Fruit fly (Drosophila melanogaster) whole organism, embryonic: Measurements from ENCODE around the gene sea.
A peak's percentile ranks its signal among the peaks of the same experiment; 100 is the strongest.

Source experiments
- Adf1 ChIP-seq: fragments of 200-800 bp; sonication (Bioruptor generic); IDR thresholded peaks from 2 replicates; pipeline ENCODE4 v1.3.6; 2022; ENCODE audit warnings: missing biosample characterization, missing genetic modification characterization
- B-H2 ChIP-seq: fragments of 200-800 bp; sonication (Bioruptor generic); optimal IDR thresholded peaks from 2 replicates; lab custom pipeline; 2018; ENCODE audit warnings: missing biosample characterization, mild to moderate bottlenecking, missing genetic modification characterization
- BEAF-32 ChIP-seq: fragments of 200-800 bp; sonication (Bioruptor generic); optimal IDR thresholded peaks from 3 replicates; lab custom pipeline; 2017; ENCODE audit warnings: missing biosample characterization, missing genetic modification characterization, mild to moderate bottlenecking, moderate library complexity, missing genetic modification reagents
- Bteb2 ChIP-seq: fragments of 200-800 bp; sonication (Bioruptor generic); optimal IDR thresholded peaks from 2 replicates; lab custom pipeline; 2016; ENCODE audit warnings: missing biosample characterization, missing genetic modification characterization
- CG10979 ChIP-seq: fragments of 200-800 bp; sonication (Bioruptor generic); optimal IDR thresholded peaks from 2 replicates; lab custom pipeline; 2018; ENCODE audit warnings: missing biosample characterization, mild to moderate bottlenecking, missing genetic modification characterization, moderate library complexity
- CG11093 ChIP-seq: fragments of 200-800 bp; sonication (Bioruptor generic); IDR thresholded peaks from 3 replicates; pipeline ENCODE4 v1.3.6; 2022; ENCODE audit warnings: missing biosample characterization, missing genetic modification characterization
- CG11456 ChIP-seq: fragments of 200-800 bp; sonication (Bioruptor generic); IDR thresholded peaks from 3 replicates; pipeline ENCODE4 v1.3.6; 2022; ENCODE audit warnings: missing biosample characterization, missing genetic modification characterization
- CG13894 ChIP-seq: fragments of 200-800 bp; sonication (Bioruptor generic); optimal IDR thresholded peaks from 3 replicates; lab custom pipeline; 2018; ENCODE audit warnings: missing biosample characterization, mild to moderate bottlenecking, missing genetic modification characterization, moderate library complexity
- CG15073 ChIP-seq: fragments of 200-800 bp; sonication (Bioruptor generic); optimal IDR thresholded peaks from 2 replicates; lab custom pipeline; 2016; ENCODE audit warnings: missing biosample characterization, missing genetic modification characterization
- CG1602 ChIP-seq: fragments of 200-800 bp; sonication (Bioruptor generic); optimal IDR thresholded peaks from 3 replicates; lab custom pipeline; 2016; ENCODE audit warnings: missing biosample characterization, missing genetic modification characterization
- CG16779 ChIP-seq: fragments of 200-800 bp; sonication (Bioruptor generic); IDR thresholded peaks from 2 replicates; pipeline ENCODE4 v1.3.6; 2022; ENCODE audit warnings: missing biosample characterization, missing genetic modification characterization
- CG31224 ChIP-seq: fragments of 200-800 bp; sonication (Bioruptor generic); IDR thresholded peaks from 2 replicates; pipeline ENCODE4 v1.3.6; 2022; ENCODE audit warnings: missing biosample characterization, missing genetic modification characterization
- CG32767 ChIP-seq: fragments of 200-800 bp; sonication (Bioruptor generic); IDR thresholded peaks from 2 replicates; pipeline ENCODE4 v1.3.6; 2022; ENCODE audit warnings: missing biosample characterization, missing genetic modification characterization
- CG5245 ChIP-seq: fragments of 200-800 bp; sonication (Bioruptor generic); optimal IDR thresholded peaks from 3 replicates; lab custom pipeline; 2016; ENCODE audit warnings: missing biosample characterization, missing genetic modification characterization
- CG7271 ChIP-seq: fragments of 200-800 bp; sonication (Bioruptor generic); optimal IDR thresholded peaks from 2 replicates; lab custom pipeline; 2018; ENCODE audit warnings: missing biosample characterization, mild to moderate bottlenecking, missing genetic modification characterization, moderate library complexity
- CG7745 ChIP-seq: fragments of 200-800 bp; sonication (Bioruptor generic); optimal IDR thresholded peaks from 2 replicates; lab custom pipeline; 2018; ENCODE audit warnings: missing biosample characterization, mild to moderate bottlenecking, missing genetic modification characterization, moderate library complexity
- CG7786 ChIP-seq: fragments of 200-800 bp; sonication (Bioruptor generic); optimal IDR thresholded peaks from 2 replicates; lab custom pipeline; 2016; ENCODE audit warnings: missing biosample characterization, missing genetic modification characterization
- CG7839 ChIP-seq: fragments of 200-800 bp; sonication (Bioruptor generic); optimal IDR thresholded peaks from 3 replicates; lab custom pipeline; 2018; ENCODE audit warnings: missing biosample characterization, mild to moderate bottlenecking, missing genetic modification characterization, moderate library complexity
- CG7928 ChIP-seq: fragments of 200-800 bp; sonication (Bioruptor generic); optimal IDR thresholded peaks from 2 replicates; lab custom pipeline; 2017; ENCODE audit warnings: missing biosample characterization, mild to moderate bottlenecking, missing genetic modification characterization
- CG8281 ChIP-seq: fragments of 200-800 bp; sonication (Bioruptor generic); optimal IDR thresholded peaks from 2 replicates; lab custom pipeline; 2018; ENCODE audit warnings: missing biosample characterization, mild to moderate bottlenecking, missing genetic modification characterization, moderate library complexity
- CG8290 ChIP-seq, 3 experiments: fragments of 200-800 bp; sonication (Bioruptor generic); optimal IDR thresholded peaks; 2 replicates each; lab custom pipeline; 2016 to 2019; ENCODE audit warnings: missing biosample characterization in 3 of 3, missing genetic modification characterization in 3 of 3, mild to moderate bottlenecking in 2 of 3, moderate library complexity in 1 of 3
- CG8478 ChIP-seq: fragments of >200 bp; optimal IDR thresholded peaks from 2 replicates; lab custom pipeline; 2018
- CG8944 ChIP-seq: fragments of 200-800 bp; sonication (Bioruptor generic); optimal IDR thresholded peaks from 3 replicates; lab custom pipeline; 2016; ENCODE audit warnings: missing biosample characterization, missing genetic modification characterization
- Doc3 ChIP-seq: fragments of 200-800 bp; sonication (Bioruptor generic); IDR thresholded peaks from 3 replicates; pipeline ENCODE4 v1.3.6; 2022; ENCODE audit warnings: missing biosample characterization, missing genetic modification characterization; ENCODE audit not compliant: partially characterized antibody
- Drgx ChIP-seq: fragments of 200-800 bp; sonication (Bioruptor generic); IDR thresholded peaks from 2 replicates; pipeline ENCODE4 v1.3.6; 2022; ENCODE audit warnings: missing biosample characterization, missing genetic modification characterization
- H2.0 ChIP-seq: fragments of 200-800 bp; sonication (Bioruptor generic); IDR thresholded peaks from 2 replicates; pipeline ENCODE4 v1.3.6; 2022; ENCODE audit warnings: missing biosample characterization, missing genetic modification characterization
- HmgD ChIP-seq: fragments of 200-800 bp; sonication (Bioruptor generic); optimal IDR thresholded peaks from 3 replicates; lab custom pipeline; 2016; ENCODE audit warnings: missing biosample characterization, missing genetic modification characterization
- Hr39 ChIP-seq: fragments of >200 bp; optimal IDR thresholded peaks from 2 replicates; lab custom pipeline; 2017
- Mrtf ChIP-seq: fragments of 200-800 bp; sonication (Bioruptor generic); IDR thresholded peaks from 3 replicates; pipeline ENCODE4 v1.3.6; 2022; ENCODE audit warnings: missing biosample characterization, missing genetic modification characterization
- Optix ChIP-seq: fragments of 200-800 bp; sonication (Bioruptor generic); IDR thresholded peaks from 3 replicates; pipeline ENCODE4 v1.3.6; 2022; ENCODE audit warnings: missing biosample characterization, missing genetic modification characterization
- Poxn ChIP-seq: fragments of 200-800 bp; sonication (Bioruptor generic); IDR thresholded peaks from 2 replicates; pipeline ENCODE4 v1.3.6; 2022; ENCODE audit warnings: missing biosample characterization, missing genetic modification characterization
- TFAM ChIP-seq: fragments of 200-800 bp; sonication (Bioruptor generic); optimal IDR thresholded peaks from 2 replicates; lab custom pipeline; 2017; ENCODE audit warnings: missing biosample characterization, missing genetic modification characterization, inconsistent platforms
- Xbp1 ChIP-seq: fragments of 200-800 bp; sonication (Bioruptor generic); optimal IDR thresholded peaks from 3 replicates; lab custom pipeline; 2016; ENCODE audit warnings: missing biosample characterization, mild to moderate bottlenecking, missing genetic modification characterization
- ash1 ChIP-seq: fragments of 200-800 bp; sonication (Bioruptor generic); optimal IDR thresholded peaks from 2 replicates; lab custom pipeline; 2018; ENCODE audit warnings: missing biosample characterization, mild to moderate bottlenecking, missing genetic modification characterization
- croc ChIP-seq: fragments of 200-800 bp; sonication (Bioruptor generic); conservative IDR thresholded peaks from 3 replicates; pipeline ENCODE4 v1.3.6; 2022; ENCODE audit warnings: missing biosample characterization, missing genetic modification characterization
- danr ChIP-seq: fragments of 200-800 bp; sonication (Bioruptor generic); IDR thresholded peaks from 2 replicates; pipeline ENCODE4 v1.3.6; 2022; ENCODE audit warnings: missing biosample characterization, missing genetic modification characterization
- emc ChIP-seq: fragments of 200-800 bp; sonication (Bioruptor generic); optimal IDR thresholded peaks from 2 replicates; lab custom pipeline; 2016; ENCODE audit warnings: missing biosample characterization, missing genetic modification characterization
- en ChIP-seq: fragments of 200-800 bp; sonication (Bioruptor generic); optimal IDR thresholded peaks from 2 replicates; lab custom pipeline; 2016; ENCODE audit warnings: missing biosample characterization, missing genetic modification characterization
- gsb-n ChIP-seq: fragments of 200-800 bp; sonication (Bioruptor generic); optimal IDR thresholded peaks from 3 replicates; lab custom pipeline; 2018; ENCODE audit warnings: missing biosample characterization, mild to moderate bottlenecking, missing genetic modification characterization
- gt ChIP-seq: fragments of 200-800 bp; sonication (Bioruptor generic); IDR thresholded peaks from 2 replicates; pipeline ENCODE4 v1.3.6; 2022; ENCODE audit warnings: missing biosample characterization, missing genetic modification characterization
- lmd ChIP-seq: fragments of 200-800 bp; sonication (Bioruptor generic); IDR thresholded peaks from 2 replicates; pipeline ENCODE4 v1.3.6; 2022; ENCODE audit warnings: missing biosample characterization, missing genetic modification characterization
- mam ChIP-seq: fragments of 200-800 bp; sonication (Bioruptor generic); optimal IDR thresholded peaks from 3 replicates; lab custom pipeline; 2016; ENCODE audit warnings: missing biosample characterization, missing genetic modification characterization
- mld ChIP-seq: fragments of 200-800 bp; sonication (Bioruptor generic); IDR thresholded peaks from 3 replicates; pipeline ENCODE4 v1.3.6; 2022; ENCODE audit warnings: missing biosample characterization, missing genetic modification characterization; ENCODE audit not compliant: partially characterized antibody
- nerfin-1 ChIP-seq: fragments of 200-800 bp; sonication (Bioruptor generic); optimal IDR thresholded peaks from 3 replicates; lab custom pipeline; 2019; ENCODE audit warnings: missing biosample characterization, mild to moderate bottlenecking, missing genetic modification characterization, moderate library complexity
- oc ChIP-seq: fragments of 200-800 bp; sonication (Bioruptor generic); optimal IDR thresholded peaks from 2 replicates; lab custom pipeline; 2018; ENCODE audit warnings: missing biosample characterization, mild to moderate bottlenecking, missing genetic modification characterization, moderate library complexity
- pan ChIP-seq, 4 experiments: fragments of >200 bp in 3 of 4; fragments of 200-800 bp in 1 of 4; sonication (Bioruptor generic) in 1 of 4; optimal IDR thresholded peaks in 3 of 4; IDR thresholded peaks in 1 of 4; 2 replicates each; pipeline versions ENCODE4 v1.3.6 to Lab custom; 2017 to 2022; ENCODE audit warnings: missing biosample characterization in 2 of 4, missing genetic modification characterization in 2 of 4, mixed read lengths in 1 of 4
- pb ChIP-seq: fragments of 200-800 bp; sonication (Bioruptor generic); optimal IDR thresholded peaks from 3 replicates; lab custom pipeline; 2016; ENCODE audit warnings: missing biosample characterization, missing genetic modification characterization
- prd ChIP-seq, 3 experiments: fragments of >200 bp in 2 of 3; fragments of 200-800 bp in 1 of 3; sonication (Bioruptor generic) in 1 of 3; optimal IDR thresholded peaks in 2 of 3; IDR thresholded peaks in 1 of 3; 2 replicates in 2 of 3; 3 replicates in 1 of 3; pipeline versions ENCODE4 v1.3.6 to Lab custom; 2017 to 2022; ENCODE audit warnings: missing biosample characterization in 1 of 3, missing genetic modification characterization in 1 of 3
- sna ChIP-seq: fragments of 200-800 bp; sonication (Bioruptor generic); IDR thresholded peaks from 2 replicates; pipeline ENCODE4 v1.3.6; 2022; ENCODE audit warnings: missing biosample characterization, missing genetic modification characterization; ENCODE audit not compliant: partially characterized antibody
- ssp ChIP-seq: fragments of 200-800 bp; sonication (Bioruptor generic); IDR thresholded peaks from 2 replicates; pipeline ENCODE4 v1.3.6; 2022; ENCODE audit warnings: missing biosample characterization, missing genetic modification characterization

sea gene

dm6 chr3R:11557492-11557965 lies 9.3 kb downstream of the sea start, which contains the start of gene CG10898 (continued):
- peak; percentile 49; the same call in 1 of the 3 replicates for TF ChIP-seq CG11093 (GFP tag; lab: Robert Waterston, UW)
- TF ChIP-seq CG31224 (GFP tag; lab: Robert Waterston, UW): peak; percentile 81
- TF ChIP-seq pan (optimal IDR thresholded peaks at IDR 0.05; lab: Kevin White, UChicago): no peak
- peak in 1 of 2 experiments; percentile 91 for TF ChIP-seq pan (GFP tag; optimal IDR thresholded peaks at IDR 0.05 in 1 of 2, IDR thresholded peaks at IDR 0.05 in 1 of 2)
- peak; percentile 73 for TF ChIP-seq Drgx (GFP tag; lab: Robert Waterston, UW)
- no peak for TF ChIP-seq mld (GFP tag; lab: Robert Waterston, UW)
- peak; percentile 77 for TF ChIP-seq CG13894 (tag; lab: Kevin White, UChicago)
- peak; percentile 63 for TF ChIP-seq croc
- TF ChIP-seq B-H2 (GFP tag; lab: Kevin White, UChicago): peak; percentile 68
- TF ChIP-seq emc (GFP tag; lab: Kevin White, UChicago): peak; percentile 46
- TF ChIP-seq BEAF-32 (GFP tag; lab: Kevin White, UChicago): peak; percentile 53
- no peak for TF ChIP-seq ash1
- TF ChIP-seq gsb-n: peak; percentile 77
- TF ChIP-seq TFAM (GFP tag; lab: Kevin White, UChicago): peak; percentile 33
- TF ChIP-seq Adf1: peak; percentile 43
- no peak for TF ChIP-seq CG8478
- peak; percentile 79; the same call in 2 of the 3 replicates for TF ChIP-seq Mrtf (GFP tag; lab: Robert Waterston, UW)
- peak; percentile 48 for TF ChIP-seq CG15073 (GFP tag; lab: Kevin White, UChicago)
- TF ChIP-seq CG7786 (GFP tag; lab: Kevin White, UChicago): peak; percentile 83
- peak; percentile 92 for TF ChIP-seq Xbp1 (GFP tag; lab: Kevin White, UChicago)
- peak; percentile 25 for TF ChIP-seq CG7271 (tag; lab: Kevin White, UChicago)
- peak; percentile 73 for TF ChIP-seq Optix (GFP tag; lab: Robert Waterston, UW)
- peak; percentile 88 for TF ChIP-seq H2.0 (GFP tag; lab: Robert Waterston, UW)
- peak; percentile 11; the same call in 1 of the 2 replicates for TF ChIP-seq sna (GFP tag; lab: Robert Waterston, UW)
- TF ChIP-seq CG8290 (GFP tag; optimal IDR thresholded peaks at IDR 0.05; lab: Kevin White, UChicago): peak; percentile 89
- peak in 1 of 2 experiments; percentile 89 for TF ChIP-seq CG8290 (tag; optimal IDR thresholded peaks at IDR 0.05; lab: Kevin White, UChicago)
- peak; percentile 86 for TF ChIP-seq Bteb2 (GFP tag; lab: Kevin White, UChicago)
- TF ChIP-seq CG7839: peak; percentile 75
- peak; percentile 70 for TF ChIP-seq gt
- peak; percentile 32 for TF ChIP-seq CG7928 (GFP tag; lab: Kevin White, UChicago)
- TF ChIP-seq prd (optimal IDR thresholded peaks at IDR 0.05; lab: Kevin White, UChicago): no peak
- TF ChIP-seq prd (GFP tag; IDR thresholded peaks at IDR 0.05; lab: Robert Waterston, UW): peak; percentile 89
- peak; percentile 96 for TF ChIP-seq nerfin-1 (tag; lab: Kevin White, UChicago)
- TF ChIP-seq oc (tag; lab: Kevin White, UChicago): peak; percentile 50
- peak; percentile 17 for TF ChIP-seq CG8281 (tag; lab: Kevin White, UChicago)
- peak; percentile 75 for TF ChIP-seq CG32767 (GFP tag; lab: Robert Waterston, UW)
- peak; percentile 87 for TF ChIP-seq CG8944
- TF ChIP-seq en (GFP tag; lab: Kevin White, UChicago): peak; percentile 75
- TF ChIP-seq CG7745 (tag; lab: Kevin White, UChicago): no peak
- TF ChIP-seq Doc3 (GFP tag; lab: Robert Waterston, UW): no peak
- TF ChIP-seq mam (GFP tag; lab: Kevin White, UChicago): peak; percentile 90
- peak; percentile 74 for TF ChIP-seq CG1602 (GFP tag; lab: Kevin White, UChicago)
- TF ChIP-seq HmgD: peak; percentile 67
- peak; percentile 93 for TF ChIP-seq CG11456
- TF ChIP-seq CG10979: peak; percentile 70
- TF ChIP-seq Hr39: no peak
- peak; percentile 66 for TF ChIP-seq Poxn (GFP tag; lab: Robert Waterston, UW)
- peak; percentile 91 for TF ChIP-seq ssp (GFP tag; lab: Robert Waterston, UW)
- peak; percentile 61 for TF ChIP-seq pb (GFP tag; lab: Kevin White, UChicago)
- TF ChIP-seq lmd: peak; percentile 86
- TF ChIP-seq CG16779 (GFP tag; lab: Robert Waterston, UW): peak; percentile 77
- TF ChIP-seq danr (GFP tag; lab: Robert Waterston, UW): peak; percentile 47; the same call in 1 of the 2 replicates
- peak; percentile 63 for TF ChIP-seq CG5245 (GFP tag; lab: Kevin White, UChicago)
